Worm (Caenorhabditis elegans): ENCODE data around the gene ugt-29.

- TF ChIP-seq T23F11.4 (GFP tag; optimal IDR thresholded peaks at IDR 0.05) (no peak), pqm-1 (tag; optimal IDR thresholded peaks at IDR 0.05) (no peak), pat-9 (tag; optimal IDR thresholded peaks at IDR 0.05) (no peak), dve-1 (tag; optimal IDR thresholded peaks at IDR 0.05) (no peak), tbx-7 (tag; optimal IDR thresholded peaks at IDR 0.05) (no peak), ama-1 (optimal IDR thresholded peaks at IDR 0.05) (no peak), ref-2 (tag; optimal IDR thresholded peaks at IDR 0.05) (no peak), tbx-2 (tag; optimal IDR thresholded peaks at IDR 0.05) (no peak), fkh-10 (GFP tag; optimal IDR thresholded peaks at IDR 0.05) (no peak), K02D7.2 (tag; optimal IDR thresholded peaks at IDR 0.05) (no peak), pha-4 (tag; optimal IDR thresholded peaks at IDR 0.05) (no peak), ahr-1 (tag; optimal IDR thresholded peaks at IDR 0.05) (no peak)
These were observed 48.7 kb upstream of the ugt-29 start, which contains the start of gene sri-4 for ce11 chrV:748044-748443.
